Fruit fly (Drosophila melanogaster) whole organism, prepupa: ENCODE measurements around the gene CG14322.
A peak's percentile ranks its signal among the peaks of the same experiment; 100 is the strongest.

Source experiments
- CG15336 ChIP-seq: fragments of 200-800 bp; sonication (Bioruptor generic); IDR thresholded peaks from 2 replicates; pipeline ENCODE4 v1.3.6; 2022; ENCODE audit warnings: missing biosample characterization, missing genetic modification characterization
- CG16779 ChIP-seq: fragments of 200-800 bp; sonication (Bioruptor generic); optimal IDR thresholded peaks from 3 replicates; lab custom pipeline; 2017; ENCODE audit warnings: missing biosample characterization, mild to moderate bottlenecking, missing genetic modification characterization
- CG31627 ChIP-seq: fragments of 200-800 bp; sonication (Bioruptor generic); optimal IDR thresholded peaks from 3 replicates; lab custom pipeline; 2016; ENCODE audit warnings: missing biosample characterization, missing genetic modification characterization
- CG32006 ChIP-seq: fragments of 200-800 bp; sonication (Bioruptor generic); optimal IDR thresholded peaks from 3 replicates; lab custom pipeline; 2017; ENCODE audit warnings: missing biosample characterization, mild to moderate bottlenecking, missing genetic modification characterization
- CG3919 ChIP-seq: fragments of 200-800 bp; sonication (Bioruptor generic); optimal IDR thresholded peaks from 3 replicates; lab custom pipeline; 2016; ENCODE audit warnings: missing biosample characterization, missing genetic modification characterization
- CG4318 ChIP-seq: fragments of 200-800 bp; sonication (Bioruptor generic); optimal IDR thresholded peaks from 3 replicates; lab custom pipeline; 2017; ENCODE audit warnings: missing biosample characterization, mild to moderate bottlenecking, missing genetic modification characterization
- CG6163 ChIP-seq: fragments of 200-800 bp; sonication (Bioruptor generic); IDR thresholded peaks from 3 replicates; pipeline ENCODE4 v1.3.6; 2022; ENCODE audit warnings: missing biosample characterization, missing genetic modification characterization
- CG6276 ChIP-seq: fragments of 200-800 bp; sonication (Bioruptor generic); optimal IDR thresholded peaks from 2 replicates; lab custom pipeline; 2017; ENCODE audit warnings: missing biosample characterization, mild to moderate bottlenecking, missing genetic modification characterization
- CG6792 ChIP-seq: fragments of 200-800 bp; sonication (Bioruptor generic); optimal IDR thresholded peaks from 3 replicates; lab custom pipeline; 2016; ENCODE audit warnings: missing biosample characterization, missing genetic modification characterization
- CG6808 ChIP-seq: fragments of 200-800 bp; sonication (Bioruptor generic); optimal IDR thresholded peaks from 3 replicates; lab custom pipeline; 2017; ENCODE audit warnings: missing biosample characterization, missing genetic modification characterization, mild to moderate bottlenecking, moderate library complexity, missing genetic modification reagents
- CG6854 ChIP-seq: fragments of 200-800 bp; sonication (Bioruptor generic); optimal IDR thresholded peaks from 2 replicates; lab custom pipeline; 2017; ENCODE audit warnings: missing biosample characterization, mild to moderate bottlenecking, missing genetic modification characterization
- CG8319 ChIP-seq: fragments of 200-800 bp; sonication (Bioruptor generic); optimal IDR thresholded peaks from 3 replicates; lab custom pipeline; 2016; ENCODE audit warnings: missing biosample characterization, missing genetic modification characterization
- CG8632 ChIP-seq: fragments of 200-800 bp; sonication (Bioruptor generic); optimal IDR thresholded peaks from 3 replicates; lab custom pipeline; 2016; ENCODE audit warnings: missing biosample characterization, missing genetic modification characterization
- Eip75B ChIP-seq: fragments of 200-800 bp; sonication (Bioruptor generic); optimal IDR thresholded peaks from 3 replicates; lab custom pipeline; 2016; ENCODE audit warnings: missing biosample characterization, missing genetic modification characterization
- Eip78C ChIP-seq: fragments of 200-800 bp; sonication (Bioruptor generic); peaks from one replicate; lab custom pipeline; 2016; ENCODE audit warnings: missing biosample characterization, missing genetic modification characterization
- Eip93F ChIP-seq: fragments of 200-800 bp; sonication (Bioruptor generic); optimal IDR thresholded peaks from 2 replicates; lab custom pipeline; 2016; ENCODE audit warnings: missing biosample characterization, mild to moderate bottlenecking, missing genetic modification characterization
- Ets21C ChIP-seq: fragments of 200-800 bp; sonication (Bioruptor generic); optimal IDR thresholded peaks from 3 replicates; lab custom pipeline; 2016; ENCODE audit warnings: missing biosample characterization, missing genetic modification characterization
- Gug ChIP-seq: fragments of 200-800 bp; sonication (Bioruptor generic); IDR thresholded peaks from 2 replicates; pipeline ENCODE4 v1.3.6; 2022; ENCODE audit warnings: missing biosample characterization, missing genetic modification characterization
- Hr4 ChIP-seq: fragments of 200-800 bp; sonication (Bioruptor generic); optimal IDR thresholded peaks from 3 replicates; lab custom pipeline; 2016; ENCODE audit warnings: missing biosample characterization, missing genetic modification characterization
- Lpt ChIP-seq: fragments of 200-800 bp; sonication (Bioruptor generic); optimal IDR thresholded peaks from 3 replicates; lab custom pipeline; 2016; ENCODE audit warnings: missing biosample characterization, missing genetic modification characterization
- OdsH ChIP-seq: fragments of 200-800 bp; sonication (Bioruptor generic); optimal IDR thresholded peaks from 3 replicates; lab custom pipeline; 2016; ENCODE audit warnings: missing biosample characterization, missing genetic modification characterization
- Smox ChIP-seq: fragments of 200-800 bp; sonication (Bioruptor generic); optimal IDR thresholded peaks from 3 replicates; lab custom pipeline; 2016; ENCODE audit warnings: missing biosample characterization, missing genetic modification characterization
- Sox102F ChIP-seq: fragments of 200-800 bp; sonication (Bioruptor generic); optimal IDR thresholded peaks from 2 replicates; lab custom pipeline; 2016; ENCODE audit warnings: missing biosample characterization, mild to moderate bottlenecking, missing genetic modification characterization
- Sox15 ChIP-seq: fragments of 200-800 bp; sonication (Bioruptor generic); optimal IDR thresholded peaks from 3 replicates; lab custom pipeline; 2016; ENCODE audit warnings: missing biosample characterization, missing genetic modification characterization
- achi ChIP-seq: fragments of 200-800 bp; sonication (Bioruptor generic); optimal IDR thresholded peaks from 3 replicates; lab custom pipeline; 2016; ENCODE audit warnings: missing biosample characterization, missing genetic modification characterization
- cyc ChIP-seq: fragments of 200-800 bp; sonication (Bioruptor generic); optimal IDR thresholded peaks from 3 replicates; lab custom pipeline; 2016; ENCODE audit warnings: missing biosample characterization, missing genetic modification characterization
- esn ChIP-seq: fragments of 200-800 bp; sonication (Bioruptor generic); optimal IDR thresholded peaks from 2 replicates; lab custom pipeline; 2016; ENCODE audit warnings: missing biosample characterization, mild to moderate bottlenecking, missing genetic modification characterization, moderate library complexity
- fd59A ChIP-seq: fragments of 200-800 bp; sonication (Bioruptor generic); optimal IDR thresholded peaks from 2 replicates; lab custom pipeline; 2017; ENCODE audit warnings: missing biosample characterization, mild to moderate bottlenecking, missing genetic modification characterization, missing genetic modification reagents
- fkh ChIP-seq: fragments of 200-800 bp; sonication (Bioruptor generic); optimal IDR thresholded peaks from 3 replicates; lab custom pipeline; 2017; ENCODE audit warnings: missing biosample characterization, mild to moderate bottlenecking, missing genetic modification characterization, moderate library complexity
- lz ChIP-seq: fragments of 200-800 bp; sonication (Bioruptor generic); optimal IDR thresholded peaks from 3 replicates; lab custom pipeline; 2016; ENCODE audit warnings: missing biosample characterization, missing genetic modification characterization
- net ChIP-seq: fragments of 200-800 bp; sonication (Bioruptor generic); optimal IDR thresholded peaks from 3 replicates; lab custom pipeline; 2016; ENCODE audit warnings: missing biosample characterization, missing genetic modification characterization
- pdm3 ChIP-seq: fragments of 200-800 bp; sonication (Bioruptor generic); optimal IDR thresholded peaks from 3 replicates; lab custom pipeline; 2016; ENCODE audit warnings: missing biosample characterization, missing genetic modification characterization
- spab ChIP-seq: fragments of 200-800 bp; sonication (Bioruptor generic); optimal IDR thresholded peaks from 2 replicates; lab custom pipeline; 2017; ENCODE audit warnings: missing biosample characterization, mild to moderate bottlenecking, missing genetic modification characterization, missing genetic modification reagents
- ss ChIP-seq, 2 experiments: fragments of 200-800 bp; sonication (Bioruptor generic); optimal IDR thresholded peaks; 2 replicates in 1 of 2; 3 replicates in 1 of 2; lab custom pipeline; 2017 to 2018; ENCODE audit warnings: mild to moderate bottlenecking in 2 of 2, missing biosample characterization in 2 of 2, missing genetic modification characterization in 2 of 2, moderate library complexity in 1 of 2
- topi ChIP-seq: fragments of 200-800 bp; sonication (Bioruptor generic); optimal IDR thresholded peaks from 3 replicates; lab custom pipeline; 2016; ENCODE audit warnings: missing biosample characterization, missing genetic modification characterization

CG14322 gene

DNA sequence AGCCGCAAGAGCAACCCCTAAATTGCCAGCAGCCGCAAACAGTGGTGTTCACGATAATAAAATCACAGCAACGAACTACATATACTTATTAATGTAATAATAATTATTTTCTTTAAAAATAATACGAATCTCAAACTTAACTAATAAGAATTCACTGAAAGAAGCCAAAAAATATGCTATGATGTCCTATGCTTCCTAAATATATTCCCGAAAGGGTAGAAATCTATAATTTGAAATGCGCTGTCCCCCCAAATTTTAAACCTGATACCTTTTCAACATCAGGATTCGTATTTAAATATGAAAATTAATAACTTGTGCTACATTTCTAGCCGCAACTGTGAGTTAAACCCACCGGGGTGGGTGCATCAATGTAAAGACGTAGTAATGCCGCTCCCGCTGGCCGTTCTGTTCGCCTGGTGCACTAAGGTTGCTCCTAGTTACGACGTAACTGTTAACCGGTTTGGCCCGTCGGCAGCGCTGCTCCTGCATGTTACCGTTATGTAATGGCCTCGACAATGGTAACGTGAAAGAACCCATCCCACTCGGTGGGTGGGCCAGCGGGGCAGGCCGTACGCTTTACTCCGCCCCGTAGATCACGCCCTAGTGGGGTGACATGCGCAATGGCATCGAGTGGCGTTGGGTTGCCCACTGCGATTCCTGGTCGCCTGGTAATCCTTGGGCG lies 43.1 kb upstream of the CG14322 start (continued):
- TF ChIP-seq CG4318 (GFP tag; lab: Kevin White, UChicago) (peak; percentile 50), Eip78C (GFP tag; lab: Kevin White, UChicago) (peak; percentile 88), fkh (GFP tag; lab: Kevin White, UChicago) (peak; percentile 10), CG15336 (GFP tag; lab: Robert Waterston, UW) (peak; percentile 37), Eip93F (GFP tag; lab: Kevin White, UChicago) (no peak), fd59A (peak; percentile 33), cyc (GFP tag; lab: Kevin White, UChicago) (peak; percentile 12), spab (GFP tag; lab: Kevin White, UChicago) (peak; percentile 61), achi (GFP tag; lab: Kevin White, UChicago) (peak; percentile 59), Ets21C (no peak), CG31627 (GFP tag; lab: Kevin White, UChicago) (peak; percentile 27), CG3919 (GFP tag; lab: Kevin White, UChicago) (peak; percentile 21), Eip75B (GFP tag; lab: Kevin White, UChicago) (no peak), ss (GFP tag; optimal IDR thresholded peaks at IDR 0.05; lab: Kevin White, UChicago) (peak; percentile 28 to 75), CG6854 (GFP tag; lab: Kevin White, UChicago) (no peak), esn (no peak), CG6808 (GFP tag; lab: Kevin White, UChicago) (peak; percentile 65), topi (peak; percentile 37), lz (GFP tag; lab: Kevin White, UChicago) (no peak), Sox15 (GFP tag; lab: Kevin White, UChicago) (peak; percentile 15), CG32006 (GFP tag; lab: Kevin White, UChicago) (peak; percentile 73), CG6792 (peak; percentile 39), Sox102F (GFP tag; lab: Kevin White, UChicago) (peak; percentile 43), CG6163 (GFP tag; lab: Robert Waterston, UW) (no peak), CG8319 (no peak), Gug (GFP tag; lab: Robert Waterston, UW) (no peak), Smox (GFP tag; lab: Kevin White, UChicago) (peak; percentile 43), OdsH (GFP tag; lab: Kevin White, UChicago) (peak; percentile 50), CG16779 (tag; lab: Kevin White, UChicago) (peak; percentile 44), net (GFP tag; lab: Kevin White, UChicago) (peak; percentile 25), CG8632 (GFP tag; lab: Kevin White, UChicago) (peak; percentile 33), pdm3 (GFP tag; lab: Kevin White, UChicago) (no peak), Hr4 (peak; percentile 22), CG6276 (GFP tag; lab: Kevin White, UChicago) (peak; percentile 60), Lpt (GFP tag; lab: Kevin White, UChicago) (no peak)

DNA sequence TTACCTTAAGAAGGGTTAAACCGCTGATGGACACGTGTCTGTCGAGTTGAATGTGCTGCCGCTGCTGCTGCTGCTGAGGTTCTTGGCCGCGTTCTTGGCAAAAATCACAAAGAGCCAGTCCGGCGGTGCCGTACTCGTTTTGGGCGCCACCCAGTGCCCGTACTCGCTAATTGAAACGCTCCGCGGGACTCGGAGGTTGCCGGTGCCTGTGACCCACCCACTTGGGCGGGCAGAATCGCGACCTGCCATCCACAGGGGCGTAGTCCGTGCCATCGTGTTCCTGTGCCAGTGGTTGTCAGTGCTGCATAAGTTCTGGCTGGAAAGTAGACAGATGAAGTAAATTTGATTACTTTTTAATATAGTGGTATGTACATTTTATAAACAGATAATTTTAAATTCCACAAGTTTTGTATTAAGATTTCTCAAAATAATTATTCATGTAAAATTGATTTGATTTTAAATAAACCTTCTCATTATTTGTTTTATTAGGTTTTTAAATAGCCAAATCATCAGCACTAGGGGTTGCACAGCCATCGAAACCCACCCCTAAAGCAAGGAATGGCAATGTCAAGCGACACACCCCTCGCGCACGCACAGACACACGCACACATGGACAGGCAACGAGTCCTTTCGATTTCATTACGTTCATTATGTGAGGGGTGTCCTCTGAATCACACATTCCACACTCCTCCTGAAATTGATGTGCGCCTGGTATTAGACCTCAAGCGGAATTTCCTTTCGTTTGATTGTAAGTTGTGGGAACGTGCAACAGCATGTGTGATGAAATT lies 42.4 kb upstream of the CG14322 start:
- TF ChIP-seq Eip78C (GFP tag; lab: Kevin White, UChicago): peak; percentile 9
- peak; percentile 30 to 36 for TF ChIP-seq ss (GFP tag; optimal IDR thresholded peaks at IDR 0.05; lab: Kevin White, UChicago)
- TF ChIP-seq Hr4: no peak

DNA sequence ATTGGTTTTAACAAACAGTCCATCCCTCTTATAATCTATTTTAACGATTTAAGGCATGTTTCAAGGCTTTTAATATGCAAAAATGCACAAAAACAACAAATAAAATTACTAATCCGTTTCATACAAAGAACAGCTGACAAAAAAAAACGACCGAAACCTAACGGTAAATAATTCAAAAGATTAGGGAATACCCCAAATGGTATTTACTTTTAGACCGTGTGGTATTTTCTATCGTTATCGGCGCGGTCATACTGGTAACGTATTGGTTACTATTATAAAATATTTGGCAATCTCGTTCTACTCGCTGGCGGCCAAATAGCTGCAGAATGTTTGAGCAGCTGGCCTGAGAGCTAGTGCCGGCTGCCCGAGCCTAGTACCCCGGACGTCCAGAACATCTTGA lies 41.6 kb upstream of the CG14322 start, which contains the start of gene sll:
TSS of gene sll (plus strand) at position 235 of the 400 bp plus-strand sequence.
- TF ChIP-seq Eip78C (GFP tag; lab: Kevin White, UChicago) (peak; percentile 33), fkh (GFP tag; lab: Kevin White, UChicago) (peak; percentile 77), ss (GFP tag; optimal IDR thresholded peaks at IDR 0.05; lab: Kevin White, UChicago) (no peak)
